Worm (Caenorhabditis elegans) whole organism, early embryonic: Measurements from ENCODE around the gene C09G5.13.

Source experiments
- B0310.2 ChIP-seq: sonication (generic microtip); optimal IDR thresholded peaks from 2 replicates; lab custom pipeline; 2016; ENCODE audit warnings: mild to moderate bottlenecking, missing genetic modification characterization, missing compliant biosample characterization
- ama-1 ChIP-seq: fragments of 150-350 bp; optimal IDR thresholded peaks from 2 replicates; lab custom pipeline; 2014
- ceh-13 ChIP-seq: fragments of 200-800 bp; sonication (Bioruptor generic); optimal IDR thresholded peaks from 2 replicates; lab custom pipeline; 2018; ENCODE audit warnings: mild to moderate bottlenecking, missing genetic modification characterization, missing compliant biosample characterization
- ets-7 ChIP-seq: sonication (generic microtip); optimal IDR thresholded peaks from 2 replicates; lab custom pipeline; 2016; ENCODE audit warnings: missing genotype, missing genetic modification characterization, missing compliant biosample characterization
- flt-1 ChIP-seq: fragments of 200-800 bp; sonication (Bioruptor generic); IDR thresholded peaks from 2 replicates; pipeline ENCODE4 v1.3.6; 2022; ENCODE audit warnings: missing genetic modification characterization, missing compliant biosample characterization
- hmbx-1 ChIP-seq: sonication (generic microtip); optimal IDR thresholded peaks from 2 replicates; lab custom pipeline; 2016; ENCODE audit warnings: mild to moderate bottlenecking, missing genetic modification characterization, missing compliant biosample characterization
- hmg-4 ChIP-seq: fragments of 200-800 bp; sonication (Bioruptor generic); optimal IDR thresholded peaks from 2 replicates; lab custom pipeline; 2018; ENCODE audit warnings: mild to moderate bottlenecking, missing genetic modification characterization, missing compliant biosample characterization
- hnd-1 ChIP-seq: sonication (generic microtip); optimal IDR thresholded peaks from 2 replicates; lab custom pipeline; 2016; ENCODE audit warnings: missing genetic modification characterization, missing compliant biosample characterization
- pes-1 ChIP-seq: fragments of 200-800 bp; sonication (Bioruptor generic); IDR thresholded peaks from 2 replicates; pipeline ENCODE4 v1.3.6; 2022; ENCODE audit warnings: missing genetic modification reagents, missing genetic modification characterization, missing compliant biosample characterization
- scrt-1 ChIP-seq: fragments of 200-800 bp; sonication (Bioruptor generic); IDR thresholded peaks from 2 replicates; pipeline ENCODE4 v1.3.6; 2022; ENCODE audit warnings: missing genetic modification characterization, missing compliant biosample characterization
- tbx-11 ChIP-seq: fragments of 200-800 bp; sonication (Bioruptor generic); IDR thresholded peaks from 2 replicates; pipeline ENCODE4 v1.3.6; 2022; ENCODE audit warnings: missing genetic modification characterization, missing compliant biosample characterization
- tbx-37 ChIP-seq: fragments of 200-800 bp; sonication (Bioruptor generic); conservative IDR thresholded peaks from 2 replicates; pipeline ENCODE4 v1.3.6; 2022; ENCODE audit warnings: missing genetic modification reagents, missing genetic modification characterization, missing compliant biosample characterization

ce11 chrII:10731552-10731951 lies 14.3 kb downstream of the C09G5.13 start, which contains the start of gene glb-12:
- TF ChIP-seq ceh-13 (no peak), ama-1 (no peak), flt-1 (GFP tag; lab: Robert Waterston, UW) (no peak), tbx-11 (GFP tag; lab: Robert Waterston, UW) (no peak), tbx-37 (no peak), hmg-4 (no peak), ets-7 (tag; lab: Kevin White, UChicago) (no peak), scrt-1 (no peak), pes-1 (no peak), hnd-1 (no peak), B0310.2 (tag; lab: Kevin White, UChicago) (no peak), hmbx-1 (tag; lab: Kevin White, UChicago) (no peak)
